Fruit fly (Drosophila melanogaster) whole organism, embryonic: ENCODE data around the gene CG33331.

Experiments
- ATbp ChIP-seq: fragments of 200-800 bp; sonication (Bioruptor generic); optimal IDR thresholded peaks from 2 replicates; lab custom pipeline; 2017; ENCODE audit warnings: missing biosample characterization, mild to moderate bottlenecking, missing genetic modification characterization, missing genetic modification reagents
- B-H2 ChIP-seq: fragments of 200-800 bp; sonication (Bioruptor generic); optimal IDR thresholded peaks from 2 replicates; lab custom pipeline; 2018; ENCODE audit warnings: missing biosample characterization, mild to moderate bottlenecking, missing genetic modification characterization
- CG10979 ChIP-seq: fragments of 200-800 bp; sonication (Bioruptor generic); optimal IDR thresholded peaks from 2 replicates; lab custom pipeline; 2018; ENCODE audit warnings: missing biosample characterization, mild to moderate bottlenecking, missing genetic modification characterization, moderate library complexity
- CG11093 ChIP-seq: fragments of 200-800 bp; sonication (Bioruptor generic); IDR thresholded peaks from 3 replicates; pipeline ENCODE4 v1.3.6; 2022; ENCODE audit warnings: missing biosample characterization, missing genetic modification characterization
- CG11560 ChIP-seq: fragments of 200-800 bp; sonication (Bioruptor generic); IDR thresholded peaks from 3 replicates; pipeline ENCODE4 v1.3.6; 2022; ENCODE audit warnings: missing biosample characterization, missing genetic modification characterization
- CG13287 ChIP-seq: fragments of 200-800 bp; sonication (Bioruptor generic); IDR thresholded peaks from 2 replicates; pipeline ENCODE4 v1.3.6; 2022; ENCODE audit warnings: missing biosample characterization, missing genetic modification characterization; ENCODE audit not compliant: partially characterized antibody
- CG13296 ChIP-seq: fragments of 200-800 bp; sonication (Bioruptor generic); optimal IDR thresholded peaks from 3 replicates; lab custom pipeline; 2018; ENCODE audit warnings: missing biosample characterization, mild to moderate bottlenecking, missing genetic modification characterization
- CG13424 ChIP-seq: fragments of 200-800 bp; sonication (Bioruptor generic); optimal IDR thresholded peaks from 2 replicates; lab custom pipeline; 2019; ENCODE audit warnings: missing biosample characterization, mild to moderate bottlenecking, missing genetic modification characterization, moderate library complexity
- CG18011 ChIP-seq: fragments of 200-800 bp; sonication (Bioruptor generic); optimal IDR thresholded peaks from 2 replicates; lab custom pipeline; 2017; ENCODE audit warnings: missing biosample characterization, missing genetic modification characterization, mild to moderate bottlenecking, moderate library complexity, missing genotype
- CG18476 ChIP-seq: fragments of 200-800 bp; sonication (Bioruptor generic); optimal IDR thresholded peaks from 2 replicates; lab custom pipeline; 2016; ENCODE audit warnings: missing biosample characterization, mild to moderate bottlenecking, missing genetic modification characterization
- CG4328 ChIP-seq: fragments of 200-800 bp; sonication (Bioruptor generic); optimal IDR thresholded peaks from 3 replicates; lab custom pipeline; 2017; ENCODE audit warnings: missing biosample characterization, missing genetic modification reagents, missing genetic modification characterization
- CG4854 ChIP-seq: fragments of 200-800 bp; sonication (Bioruptor generic); optimal IDR thresholded peaks from 2 replicates; lab custom pipeline; 2016; ENCODE audit warnings: missing biosample characterization, missing genetic modification characterization, inconsistent platforms
- CG6689 ChIP-seq: fragments of 200-800 bp; sonication (Bioruptor generic); IDR thresholded peaks from 2 replicates; pipeline ENCODE4 v1.3.6; 2022; ENCODE audit warnings: missing biosample characterization, missing genetic modification characterization
- CG6765 ChIP-seq: fragments of 200-800 bp; sonication (Bioruptor generic); optimal IDR thresholded peaks from 3 replicates; lab custom pipeline; 2017; ENCODE audit warnings: missing biosample characterization, mild to moderate bottlenecking, missing genetic modification characterization
- CG7839 ChIP-seq: fragments of 200-800 bp; sonication (Bioruptor generic); optimal IDR thresholded peaks from 3 replicates; lab custom pipeline; 2018; ENCODE audit warnings: missing biosample characterization, mild to moderate bottlenecking, missing genetic modification characterization, moderate library complexity
- CG9437 ChIP-seq: fragments of 200-800 bp; sonication (Bioruptor generic); optimal IDR thresholded peaks from 2 replicates; lab custom pipeline; 2018; ENCODE audit warnings: missing biosample characterization, mild to moderate bottlenecking, missing genetic modification characterization
- CG9797 ChIP-seq: fragments of 200-800 bp; sonication (Bioruptor generic); optimal IDR thresholded peaks from 3 replicates; lab custom pipeline; 2018; ENCODE audit warnings: missing biosample characterization, mild to moderate bottlenecking, missing genetic modification characterization
- Doc2 ChIP-seq: fragments of 200-800 bp; sonication (Bioruptor generic); IDR thresholded peaks from 2 replicates; pipeline ENCODE4 v1.3.6; 2022; ENCODE audit warnings: missing biosample characterization, missing genetic modification characterization
- ERR ChIP-seq: fragments of 200-800 bp; sonication (Bioruptor generic); optimal IDR thresholded peaks from 2 replicates; lab custom pipeline; 2016; ENCODE audit warnings: missing biosample characterization, missing genetic modification characterization
- Ets97D ChIP-seq: fragments of 200-800 bp; sonication (Bioruptor generic); optimal IDR thresholded peaks from 3 replicates; lab custom pipeline; 2016; ENCODE audit warnings: missing biosample characterization, missing genetic modification characterization
- H15 ChIP-seq: fragments of 200-800 bp; sonication (Bioruptor generic); IDR thresholded peaks from 3 replicates; pipeline ENCODE4 v1.3.6; 2022; ENCODE audit warnings: missing biosample characterization, missing genetic modification characterization
- H2.0 ChIP-seq: fragments of 200-800 bp; sonication (Bioruptor generic); IDR thresholded peaks from 2 replicates; pipeline ENCODE4 v1.3.6; 2022; ENCODE audit warnings: missing biosample characterization, missing genetic modification characterization
- Hr51 ChIP-seq, 2 experiments: fragments of 200-800 bp; sonication (Bioruptor generic); optimal IDR thresholded peaks; 2 replicates in 1 of 2; 3 replicates in 1 of 2; lab custom pipeline; 2016 to 2018; ENCODE audit warnings: missing biosample characterization in 2 of 2, missing genetic modification characterization in 2 of 2, mild to moderate bottlenecking in 1 of 2, moderate library complexity in 1 of 2
- Lpt ChIP-seq: fragments of >200 bp; optimal IDR thresholded peaks from 2 replicates; lab custom pipeline; 2018; ENCODE audit warnings: missing biosample characterization, missing genetic modification characterization
- MESR4 ChIP-seq: fragments of 200-800 bp; sonication (Bioruptor generic); optimal IDR thresholded peaks from 2 replicates; lab custom pipeline; 2018; ENCODE audit warnings: missing biosample characterization, mild to moderate bottlenecking, missing genetic modification characterization, moderate library complexity
- Neu2 ChIP-seq: fragments of 200-800 bp; sonication (Bioruptor generic); optimal IDR thresholded peaks from 3 replicates; lab custom pipeline; 2016; ENCODE audit warnings: missing biosample characterization, missing genetic modification characterization, borderline replicate concordance
- NfI ChIP-seq: fragments of 200-800 bp; sonication (Bioruptor generic); optimal IDR thresholded peaks from 3 replicates; lab custom pipeline; 2018; ENCODE audit warnings: missing biosample characterization, mild to moderate bottlenecking, missing genetic modification characterization, moderate library complexity
- Sry-β ChIP-seq: fragments of 200-800 bp; sonication (Bioruptor generic); optimal IDR thresholded peaks from 2 replicates; lab custom pipeline; 2018; ENCODE audit warnings: missing biosample characterization, mild to moderate bottlenecking, missing genetic modification characterization, moderate library complexity
- Usf ChIP-seq: fragments of 200-800 bp; sonication (Bioruptor generic); optimal IDR thresholded peaks from 2 replicates; lab custom pipeline; 2017; ENCODE audit warnings: missing genotype, missing biosample characterization, missing genetic modification characterization
- ac ChIP-seq: fragments of 200-800 bp; sonication (Bioruptor generic); optimal IDR thresholded peaks from 3 replicates; lab custom pipeline; 2017; ENCODE audit warnings: missing biosample characterization, mild to moderate bottlenecking, missing genetic modification characterization
- aop ChIP-seq: fragments of 200-800 bp; sonication (Bioruptor generic); IDR thresholded peaks from 2 replicates; pipeline ENCODE4 v1.3.6; 2022; ENCODE audit warnings: missing biosample characterization, missing genetic modification characterization
- ase ChIP-seq: fragments of 200-800 bp; sonication (Bioruptor generic); IDR thresholded peaks from 3 replicates; pipeline ENCODE4 v1.3.6; 2022; ENCODE audit warnings: missing biosample characterization, missing genetic modification characterization
- bbx ChIP-seq: fragments of 200-800 bp; sonication (Bioruptor generic); IDR thresholded peaks from 2 replicates; pipeline ENCODE4 v1.3.6; 2022; ENCODE audit warnings: missing biosample characterization, missing genetic modification characterization; ENCODE audit not compliant: partially characterized antibody
- bigmax ChIP-seq: fragments of 200-800 bp; sonication (Bioruptor generic); optimal IDR thresholded peaks from 2 replicates; lab custom pipeline; 2018; ENCODE audit warnings: missing biosample characterization, mild to moderate bottlenecking, missing genetic modification characterization
- cad ChIP-seq: fragments of >200 bp; optimal IDR thresholded peaks from 2 replicates; lab custom pipeline; 2017; ENCODE audit warnings: missing biosample characterization, missing genetic modification characterization
- ewg ChIP-seq: fragments of 200-800 bp; sonication (Bioruptor generic); optimal IDR thresholded peaks from 3 replicates; lab custom pipeline; 2017; ENCODE audit warnings: mild to moderate bottlenecking, missing biosample characterization, missing genetic modification reagents, missing genetic modification characterization
- gsb ChIP-seq: fragments of 200-800 bp; sonication (Bioruptor generic); IDR thresholded peaks from 2 replicates; pipeline ENCODE4 v1.3.6; 2022; ENCODE audit warnings: missing biosample characterization, missing genetic modification characterization
- her ChIP-seq: fragments of 200-800 bp; sonication (Bioruptor generic); optimal IDR thresholded peaks from 2 replicates; lab custom pipeline; 2016; ENCODE audit warnings: missing biosample characterization, missing genetic modification characterization
- odd ChIP-seq: fragments of 200-800 bp; sonication (Bioruptor generic); optimal IDR thresholded peaks from 2 replicates; lab custom pipeline; 2017; ENCODE audit warnings: missing biosample characterization, mild to moderate bottlenecking, missing genetic modification characterization
- pan ChIP-seq, 4 experiments: fragments of >200 bp in 3 of 4; fragments of 200-800 bp in 1 of 4; sonication (Bioruptor generic) in 1 of 4; optimal IDR thresholded peaks in 3 of 4; IDR thresholded peaks in 1 of 4; 2 replicates each; pipeline versions ENCODE4 v1.3.6 to Lab custom; 2017 to 2022; ENCODE audit warnings: missing biosample characterization in 2 of 4, missing genetic modification characterization in 2 of 4, mixed read lengths in 1 of 4
- pb ChIP-seq: fragments of 200-800 bp; sonication (Bioruptor generic); optimal IDR thresholded peaks from 3 replicates; lab custom pipeline; 2016; ENCODE audit warnings: missing biosample characterization, missing genetic modification characterization
- pros ChIP-seq: fragments of 200-800 bp; sonication (Bioruptor generic); optimal IDR thresholded peaks from 3 replicates; lab custom pipeline; 2019; ENCODE audit warnings: missing biosample characterization, mild to moderate bottlenecking, missing genetic modification characterization, moderate library complexity
- pum ChIP-seq: fragments of 200-800 bp; sonication (Bioruptor generic); optimal IDR thresholded peaks from 2 replicates; lab custom pipeline; 2016; ENCODE audit warnings: missing biosample characterization, missing genetic modification characterization
- repo ChIP-seq: fragments of 200-800 bp; sonication (Bioruptor generic); optimal IDR thresholded peaks from 2 replicates; lab custom pipeline; 2016; ENCODE audit warnings: missing biosample characterization, missing genetic modification characterization
- row ChIP-seq: fragments of 200-800 bp; sonication (Bioruptor generic); IDR thresholded peaks from 3 replicates; pipeline ENCODE4 v1.3.6; 2022; ENCODE audit warnings: missing biosample characterization, missing genetic modification characterization
- sens-2 ChIP-seq: fragments of 200-800 bp; sonication (Bioruptor generic); IDR thresholded peaks from 2 replicates; pipeline ENCODE4 v1.3.6; 2022; ENCODE audit warnings: missing biosample characterization, missing genetic modification characterization
- so ChIP-seq: fragments of 200-800 bp; sonication (Bioruptor generic); IDR thresholded peaks from 3 replicates; pipeline ENCODE4 v1.3.6; 2022; ENCODE audit warnings: missing biosample characterization, missing genetic modification characterization
- sr ChIP-seq: fragments of 200-800 bp; sonication (Bioruptor generic); IDR thresholded peaks from 3 replicates; pipeline ENCODE4 v1.3.6; 2022; ENCODE audit warnings: missing biosample characterization, missing genetic modification characterization
- vnd ChIP-seq: fragments of 200-800 bp; sonication (Bioruptor generic); IDR thresholded peaks from 3 replicates; pipeline ENCODE4 v1.3.6; 2022; ENCODE audit warnings: missing biosample characterization, missing genetic modification characterization; ENCODE audit not compliant: partially characterized antibody

The CG33331 gene

dm6 chr3R:14890064-14890709 is 3.9 kb downstream of the CG33331 start, which contains the start of the genes CycC and UQCR-C1 (continued):
- TF ChIP-seq CG13287 (GFP tag; lab: Robert Waterston, UW), result peak; percentile 32; the same call in 1 of the 2 replicates
- TF ChIP-seq ewg (GFP tag; lab: Kevin White, UChicago), result peak; percentile 30
- TF ChIP-seq CG18011, result no peak
- peak; percentile 83 for TF ChIP-seq MESR4
- TF ChIP-seq CG13424 (tag; lab: Kevin White, UChicago), result no peak
- no peak for TF ChIP-seq her (GFP tag; lab: Kevin White, UChicago)
- peak; percentile 33 for TF ChIP-seq Ets97D (GFP tag; lab: Kevin White, UChicago)
- no peak for TF ChIP-seq CG11093 (GFP tag; lab: Robert Waterston, UW)
- TF ChIP-seq CG13296 (GFP tag; lab: Kevin White, UChicago), result no peak
- TF ChIP-seq CG9797 (GFP tag; lab: Kevin White, UChicago), result peak; percentile 10
- no peak for TF ChIP-seq CG18476 (GFP tag; lab: Kevin White, UChicago)
- no peak for TF ChIP-seq NfI
- no peak for TF ChIP-seq repo (GFP tag; lab: Kevin White, UChicago)
- no peak for TF ChIP-seq sens-2 (GFP tag; lab: Robert Waterston, UW)
- peak; percentile 5 for TF ChIP-seq Sry-β (GFP tag; lab: Kevin White, UChicago)
- TF ChIP-seq H2.0 (GFP tag; lab: Robert Waterston, UW), result no peak
- TF ChIP-seq CG11560 (tag; lab: Robert Waterston, UW), result no peak
- TF ChIP-seq pum, result no peak
- no peak for TF ChIP-seq Doc2
- TF ChIP-seq bigmax (GFP tag; lab: Kevin White, UChicago), result peak; percentile 89
- TF ChIP-seq bbx (GFP tag; lab: Robert Waterston, UW), result peak; percentile 55
- TF ChIP-seq odd (GFP tag; lab: Kevin White, UChicago), result no peak
- no peak for TF ChIP-seq CG6765 (GFP tag; lab: Kevin White, UChicago)
- TF ChIP-seq aop (GFP tag; lab: Robert Waterston, UW), result no peak
- TF ChIP-seq pb (GFP tag; lab: Kevin White, UChicago), result no peak
- no peak for TF ChIP-seq Lpt (GFP tag; lab: Kevin White, UChicago)
- no peak for TF ChIP-seq CG6689 (GFP tag; lab: Robert Waterston, UW)
- no peak for TF ChIP-seq pros
- no peak for TF ChIP-seq pan (optimal IDR thresholded peaks at IDR 0.05; lab: Kevin White, UChicago)
- no peak for TF ChIP-seq pan (GFP tag; optimal IDR thresholded peaks at IDR 0.05 in 1 of 2, IDR thresholded peaks at IDR 0.05 in 1 of 2)
- TF ChIP-seq Hr51 (GFP tag; optimal IDR thresholded peaks at IDR 0.05; lab: Kevin White, UChicago), result no peak
- TF ChIP-seq ase (GFP tag; lab: Robert Waterston, UW), result no peak
- no peak for TF ChIP-seq CG4328 (GFP tag; lab: Kevin White, UChicago)
- peak; percentile 5 for TF ChIP-seq CG10979 (tag; lab: Kevin White, UChicago)
- TF ChIP-seq ATbp, result no peak
- TF ChIP-seq Neu2, result no peak
- TF ChIP-seq vnd, result no peak
- TF ChIP-seq cad (GFP tag; lab: Kevin White, UChicago), result no peak
- TF ChIP-seq gsb, result no peak
- no peak for TF ChIP-seq H15
- no peak for TF ChIP-seq sr
- no peak for TF ChIP-seq so (GFP tag; lab: Robert Waterston, UW)
- TF ChIP-seq ERR (GFP tag; lab: Kevin White, UChicago), result no peak
- no peak for TF ChIP-seq CG7839
- TF ChIP-seq B-H2 (GFP tag; lab: Kevin White, UChicago), result no peak
- TF ChIP-seq CG9437 (GFP tag; lab: Kevin White, UChicago), result peak; percentile 57
- TF ChIP-seq Usf (GFP tag; lab: Kevin White, UChicago), result no peak
- no peak for TF ChIP-seq CG4854 (GFP tag; lab: Kevin White, UChicago)
- TF ChIP-seq ac, result no peak
- TF ChIP-seq row (GFP tag; lab: Robert Waterston, UW), result no peak
